Fruit fly (Drosophila melanogaster): Measurements from ENCODE around the gene CG14346.

The CG14346 gene

DNA sequence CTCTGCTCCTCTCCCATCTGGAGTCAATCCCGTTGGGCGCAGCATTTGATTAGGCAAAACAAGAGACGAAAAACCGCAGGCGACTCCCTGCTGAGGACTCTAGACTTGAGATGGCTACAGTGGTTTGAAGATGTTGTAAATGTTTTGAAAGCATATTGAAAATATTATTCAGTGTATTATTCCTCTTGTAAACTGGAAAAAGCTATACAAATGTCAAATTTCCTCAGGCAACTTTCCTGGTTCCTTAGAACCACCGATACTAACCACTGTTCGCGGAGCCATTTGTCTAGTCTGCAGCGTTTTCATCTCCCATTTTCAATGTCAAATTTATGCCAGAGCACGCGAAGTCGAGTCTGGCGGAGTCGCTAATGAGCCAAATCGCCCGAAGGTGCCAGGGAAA is 34.9 kb downstream of the CG14346 start (continued):
- TF ChIP-seq lov (optimal IDR thresholded peaks at IDR 0.05) (no peak), lov (GFP tag; IDR thresholded peaks at IDR 0.05) (no peak), dm (GFP tag; optimal IDR thresholded peaks at IDR 0.05) (no peak), CG6254 (GFP tag; optimal IDR thresholded peaks at IDR 0.05) (no peak), fu2 (GFP tag; optimal IDR thresholded peaks at IDR 0.05) (no peak), lab (GFP tag; optimal IDR thresholded peaks at IDR 0.05) (peak; percentile 33), gt (GFP tag; IDR thresholded peaks at IDR 0.05) (no peak), CG7556 (GFP tag; optimal IDR thresholded peaks at IDR 0.05) (no peak), CG17612 (GFP tag; IDR thresholded peaks at IDR 0.05) (no peak), CG11398 (GFP tag; optimal IDR thresholded peaks at IDR 0.05) (no peak), BEAF-32 (GFP tag; optimal IDR thresholded peaks at IDR 0.05) (no peak), CG10366 (GFP tag; IDR thresholded peaks at IDR 0.05) (peak; percentile 15; the same call in 1 of the 2 replicates), CG18619 (GFP tag; optimal IDR thresholded peaks at IDR 0.05) (no peak), Dp (GFP tag; optimal IDR thresholded peaks at IDR 0.05) (no peak), Atf3 (GFP tag; optimal IDR thresholded peaks at IDR 0.05) (no peak), Chrac-16 (GFP tag; optimal IDR thresholded peaks at IDR 0.05) (no peak), CG12236 (GFP tag; optimal IDR thresholded peaks at IDR 0.05) (no peak), dpn (GFP tag; optimal IDR thresholded peaks at IDR 0.05) (no peak), CG32532 (GFP tag; IDR thresholded peaks at IDR 0.05) (peak; percentile 42; the same call in 1 of the 2 replicates), zen2 (GFP tag; IDR thresholded peaks at IDR 0.05; ENCODE audit: partially characterized antibody) (no peak), sima (GFP tag; optimal IDR thresholded peaks at IDR 0.05) (no peak), PHDP (tag; optimal IDR thresholded peaks at IDR 0.05) (no peak), CG12391 (tag; optimal IDR thresholded peaks at IDR 0.05) (no peak), CkIIα-i1 (GFP tag; IDR thresholded peaks at IDR 0.05) (no peak), abd-A (tag; optimal IDR thresholded peaks at IDR 0.05) (no peak), MBD-R2 (GFP tag; IDR thresholded peaks at IDR 0.05) (no peak), Hr3 (GFP tag; optimal IDR thresholded peaks at IDR 0.05) (no peak), stwl (tag; optimal IDR thresholded peaks at IDR 0.05) (no peak), CG9727 (GFP tag; optimal IDR thresholded peaks at IDR 0.05) (no peak), Myb (GFP tag; optimal IDR thresholded peaks at IDR 0.05) (no peak), CG14441 (GFP tag; IDR thresholded peaks at IDR 0.05) (peak; percentile 22; the same call in 1 of the 2 replicates), Camta (GFP tag; optimal IDR thresholded peaks at IDR 0.05) (no peak), CG15269 (tag; optimal IDR thresholded peaks at IDR 0.05) (no peak), CG43689 (GFP tag; IDR thresholded peaks at IDR 0.05) (no peak), CG6683 (GFP tag; optimal IDR thresholded peaks at IDR 0.05) (no peak), corto (GFP tag; optimal IDR thresholded peaks at IDR 0.05) (no peak), Taf1 (GFP tag; IDR thresholded peaks at IDR 0.05) (no peak), Bdp1 (GFP tag; optimal IDR thresholded peaks at IDR 0.05) (no peak), CG3838 (GFP tag; optimal IDR thresholded peaks at IDR 0.05) (no peak), onecut (GFP tag; IDR thresholded peaks at IDR 0.05) (no peak), CG13123 (GFP tag; optimal IDR thresholded peaks at IDR 0.05) (no peak), seq (GFP tag; IDR thresholded peaks at IDR 0.05) (no peak), chm (GFP tag; IDR thresholded peaks at IDR 0.05) (no peak), Mes4 (GFP tag; optimal IDR thresholded peaks at IDR 0.05) (no peak), Elba2 (GFP tag; optimal IDR thresholded peaks at IDR 0.05) (no peak), CG18476 (GFP tag; optimal IDR thresholded peaks at IDR 0.05) (no peak), sr (GFP tag; IDR thresholded peaks at IDR 0.05) (no peak), CG10543 (GFP tag; optimal IDR thresholded peaks at IDR 0.05) (no peak), ERR (GFP tag; optimal IDR thresholded peaks at IDR 0.05) (no peak), CG1603 (tag; optimal IDR thresholded peaks at IDR 0.05) (peak; percentile 4), Sox102F (GFP tag; optimal IDR thresholded peaks at IDR 0.05) (peak; percentile 1), D19B (GFP tag; optimal IDR thresholded peaks at IDR 0.05) (no peak), CG4404 (GFP tag; IDR thresholded peaks at IDR 0.05) (no peak)

All from whole organism, embryonic.